Worm (Caenorhabditis elegans) whole organism, L3 larva: ENCODE measurements around the gene C26B2.7.

ENCODE experiments used
- R02D3.7 ChIP-seq: fragments of 150-350 bp; optimal IDR thresholded peaks from 2 replicates; lab custom pipeline; 2014; ENCODE audit warnings: missing biosample characterization, missing genetic modification characterization
- ZK546.5 ChIP-seq: sonication (generic microtip); optimal IDR thresholded peaks from 2 replicates; lab custom pipeline; 2017; ENCODE audit warnings: missing biosample characterization, missing genetic modification characterization
- aly-2 ChIP-seq: fragments of 150-350 bp; optimal IDR thresholded peaks from 2 replicates; lab custom pipeline; 2014; ENCODE audit warnings: missing biosample characterization, missing genetic modification characterization
- ama-1 ChIP-seq: fragments of 150-350 bp; optimal IDR thresholded peaks from 2 replicates; lab custom pipeline; 2018
- ceh-16 ChIP-seq: sonication (generic microtip); optimal IDR thresholded peaks from 2 replicates; lab custom pipeline; 2017; ENCODE audit warnings: missing biosample characterization, missing genetic modification characterization
- ceh-28 ChIP-seq: fragments of 150-350 bp; optimal IDR thresholded peaks from 2 replicates; lab custom pipeline; 2014; ENCODE audit warnings: missing biosample characterization, missing genetic modification reagents, missing genetic modification characterization
- ceh-82 ChIP-seq: fragments of 150-350 bp; optimal IDR thresholded peaks from 2 replicates; lab custom pipeline; 2014; ENCODE audit warnings: missing biosample characterization, missing genetic modification characterization
- ceh-9 ChIP-seq: sonication (generic microtip); optimal IDR thresholded peaks from 2 replicates; lab custom pipeline; 2018; ENCODE audit warnings: missing biosample characterization, missing genetic modification characterization
- daf-12 ChIP-seq: fragments of 150-350 bp; optimal IDR thresholded peaks from 2 replicates; lab custom pipeline; 2014; ENCODE audit warnings: missing biosample characterization, missing genetic modification reagents, missing genetic modification characterization
- egl-27 ChIP-seq: sonication (generic microtip); optimal IDR thresholded peaks from 4 replicates; lab custom pipeline; 2017; ENCODE audit warnings: missing biosample characterization, missing genetic modification reagents, missing genetic modification characterization
- egl-5 ChIP-seq: fragments of 150-350 bp; optimal IDR thresholded peaks from 2 replicates; lab custom pipeline; 2017; ENCODE audit warnings: missing biosample characterization, missing genetic modification reagents, missing genetic modification characterization, inconsistent platforms
- elt-1 ChIP-seq: fragments of 150-350 bp; optimal IDR thresholded peaks from 2 replicates; lab custom pipeline; 2014; ENCODE audit warnings: missing biosample characterization, missing genetic modification characterization
- elt-2 ChIP-seq: sonication (generic microtip); optimal IDR thresholded peaks from 2 replicates; lab custom pipeline; 2016; ENCODE audit warnings: missing genetic modification reagents, mild to moderate bottlenecking, missing genetic modification characterization, missing compliant biosample characterization
- elt-3 ChIP-seq, 3 experiments: fragments of 150-350 bp in 1 of 3; sonication (generic microtip) in 2 of 3; optimal IDR thresholded peaks; 2 replicates in 2 of 3; 4 replicates in 1 of 3; lab custom pipeline; 2014 to 2017; ENCODE audit warnings: missing biosample characterization in 3 of 3, missing genetic modification characterization in 3 of 3
- eor-1 ChIP-seq, 2 experiments: fragments of 150-350 bp; optimal IDR thresholded peaks; 2 replicates each; lab custom pipeline; 2014 to 2018; ENCODE audit warnings: missing biosample characterization in 2 of 2, missing genetic modification characterization in 2 of 2
- fkh-10 ChIP-seq: sonication (generic microtip); optimal IDR thresholded peaks from 2 replicates; lab custom pipeline; 2017; ENCODE audit warnings: missing biosample characterization, missing genetic modification reagents, missing genetic modification characterization
- fkh-2 ChIP-seq: fragments of 150-350 bp; optimal IDR thresholded peaks from 2 replicates; lab custom pipeline; 2014; ENCODE audit warnings: missing biosample characterization, missing genetic modification reagents, missing genetic modification characterization
- fos-1 ChIP-seq: fragments of 150-350 bp; optimal IDR thresholded peaks from 2 replicates; lab custom pipeline; 2014; ENCODE audit warnings: missing biosample characterization, missing genetic modification characterization
- hmg-11 ChIP-seq: sonication (generic microtip); optimal IDR thresholded peaks from 2 replicates; lab custom pipeline; 2016; ENCODE audit warnings: missing genetic modification characterization, missing compliant biosample characterization
- jun-1 ChIP-seq: fragments of 150-350 bp; optimal IDR thresholded peaks from 2 replicates; lab custom pipeline; 2014; ENCODE audit warnings: missing biosample characterization, missing genetic modification reagents, missing genetic modification characterization
- lin-15B ChIP-seq: fragments of 150-350 bp; optimal IDR thresholded peaks from 2 replicates; lab custom pipeline; 2014; ENCODE audit warnings: missing biosample characterization, missing genetic modification characterization
- lin-39 ChIP-seq: fragments of 150-350 bp; optimal IDR thresholded peaks from 2 replicates; lab custom pipeline; 2018; ENCODE audit warnings: missing biosample characterization, missing genetic modification reagents, missing genetic modification characterization
- lsy-12 ChIP-seq: sonication (generic microtip); optimal IDR thresholded peaks from 2 replicates; lab custom pipeline; 2016; ENCODE audit warnings: mild to moderate bottlenecking, missing genetic modification characterization, missing compliant biosample characterization
- mdl-1 ChIP-seq: fragments of 150-350 bp; optimal IDR thresholded peaks from 2 replicates; lab custom pipeline; 2014; ENCODE audit warnings: missing biosample characterization, missing genetic modification characterization
- mml-1 ChIP-seq: fragments of 150-350 bp; sonication (generic microtip); optimal IDR thresholded peaks from 3 replicates; lab custom pipeline; 2014; ENCODE audit warnings: missing biosample characterization, missing genetic modification characterization
- nfya-1 ChIP-seq: sonication (generic microtip); optimal IDR thresholded peaks from 2 replicates; lab custom pipeline; 2017; ENCODE audit warnings: missing genetic modification characterization, mild to moderate bottlenecking, missing compliant biosample characterization, antibody characterized with exemption, moderate library complexity; ENCODE audit not compliant: insufficient read depth
- nhr-11 ChIP-seq: fragments of 150-350 bp; optimal IDR thresholded peaks from 2 replicates; lab custom pipeline; 2014; ENCODE audit warnings: missing biosample characterization, missing genetic modification characterization
- nhr-12 ChIP-seq: fragments of 150-350 bp; optimal IDR thresholded peaks from 2 replicates; lab custom pipeline; 2014; ENCODE audit warnings: missing biosample characterization, missing genetic modification characterization
- nhr-23 ChIP-seq: fragments of 150-350 bp; optimal IDR thresholded peaks from 2 replicates; lab custom pipeline; 2014; ENCODE audit warnings: missing biosample characterization, missing genetic modification reagents, missing genetic modification characterization
- nhr-237 ChIP-seq: fragments of 150-350 bp; optimal IDR thresholded peaks from 2 replicates; lab custom pipeline; 2014; ENCODE audit warnings: missing biosample characterization, missing genetic modification characterization
- nhr-25 ChIP-seq: sonication (generic microtip); optimal IDR thresholded peaks from 2 replicates; lab custom pipeline; 2017; ENCODE audit warnings: missing biosample characterization, missing genetic modification characterization
- nhr-28 ChIP-seq: fragments of 150-350 bp; optimal IDR thresholded peaks from 2 replicates; lab custom pipeline; 2014; ENCODE audit warnings: missing biosample characterization, missing genetic modification characterization
- nhr-43 ChIP-seq: sonication (generic microtip); optimal IDR thresholded peaks from 2 replicates; lab custom pipeline; 2016; ENCODE audit warnings: mild to moderate bottlenecking, missing genetic modification characterization, missing compliant biosample characterization; ENCODE audit not compliant: poor library complexity, severe bottlenecking
- nhr-67 ChIP-seq: fragments of 150-350 bp; optimal IDR thresholded peaks from 2 replicates; lab custom pipeline; 2014; ENCODE audit warnings: missing biosample characterization, missing genetic modification characterization
- nhr-76 ChIP-seq: fragments of 150-350 bp; sonication (generic microtip); optimal IDR thresholded peaks from 5 replicates; lab custom pipeline; 2014; ENCODE audit warnings: missing biosample characterization, missing genetic modification characterization
- nhr-77 ChIP-seq: fragments of 150-350 bp; optimal IDR thresholded peaks from 2 replicates; lab custom pipeline; 2014; ENCODE audit warnings: missing biosample characterization, missing genetic modification characterization
- pha-4 ChIP-seq: fragments of 150-350 bp; optimal IDR thresholded peaks from 2 replicates; lab custom pipeline; 2014; ENCODE audit warnings: missing biosample characterization, missing genetic modification reagents, missing genetic modification characterization
- pqm-1 ChIP-seq: fragments of 150-350 bp; optimal IDR thresholded peaks from 2 replicates; lab custom pipeline; 2017; ENCODE audit warnings: missing biosample characterization, missing genetic modification characterization, inconsistent platforms
- tbx-2 ChIP-seq: sonication (generic microtip); optimal IDR thresholded peaks from 2 replicates; lab custom pipeline; 2016; ENCODE audit warnings: mild to moderate bottlenecking, missing genetic modification characterization, missing compliant biosample characterization
- unc-39 ChIP-seq: sonication (generic microtip); optimal IDR thresholded peaks from 4 replicates; lab custom pipeline; 2017; ENCODE audit warnings: missing biosample characterization, missing genetic modification characterization
- unc-62 ChIP-seq: fragments of 150-350 bp; sonication (generic microtip); optimal IDR thresholded peaks from 4 replicates; lab custom pipeline; 2014; ENCODE audit warnings: missing biosample characterization, missing genetic modification reagents, missing genetic modification characterization
- zag-1 ChIP-seq: fragments of 150-350 bp; optimal IDR thresholded peaks from 2 replicates; lab custom pipeline; 2014; ENCODE audit warnings: missing biosample characterization, missing genetic modification characterization
- ztf-11 ChIP-seq: fragments of 150-350 bp; optimal IDR thresholded peaks from 2 replicates; lab custom pipeline; 2014; ENCODE audit warnings: missing biosample characterization, missing genetic modification characterization
- ztf-4 ChIP-seq: fragments of 150-350 bp; optimal IDR thresholded peaks from 2 replicates; lab custom pipeline; 2014; ENCODE audit warnings: missing biosample characterization, missing genetic modification characterization

C26B2.7 gene

DNA sequence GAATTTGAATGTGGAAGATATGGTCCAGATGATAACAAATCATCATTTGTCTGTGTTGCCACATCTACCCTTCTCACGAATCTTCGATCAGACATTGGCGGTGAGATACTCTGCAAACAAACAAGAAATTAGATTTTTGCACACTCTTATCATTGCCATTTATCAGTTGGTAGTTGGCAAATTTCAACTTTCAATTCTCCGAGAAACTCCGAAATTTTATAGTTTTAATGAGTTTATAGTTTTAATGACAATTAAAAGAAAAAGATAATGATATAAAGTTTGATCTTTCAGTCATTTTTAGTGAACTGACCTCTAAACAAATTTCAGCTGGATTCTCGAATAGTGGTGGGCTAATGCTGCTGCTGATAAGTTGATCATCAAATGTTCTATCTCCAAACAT lies 7.8 kb downstream of the C26B2.7 start:
- TF ChIP-seq pqm-1 (tag; lab: Kevin White, UChicago) (peak; percentile 22), nhr-43 (tag; lab: Kevin White, UChicago) (no peak), elt-2 (tag; lab: Kevin White, UChicago) (peak; percentile 48)
- TF ChIP-seq, all 47 proteins: peak for 2

DNA sequence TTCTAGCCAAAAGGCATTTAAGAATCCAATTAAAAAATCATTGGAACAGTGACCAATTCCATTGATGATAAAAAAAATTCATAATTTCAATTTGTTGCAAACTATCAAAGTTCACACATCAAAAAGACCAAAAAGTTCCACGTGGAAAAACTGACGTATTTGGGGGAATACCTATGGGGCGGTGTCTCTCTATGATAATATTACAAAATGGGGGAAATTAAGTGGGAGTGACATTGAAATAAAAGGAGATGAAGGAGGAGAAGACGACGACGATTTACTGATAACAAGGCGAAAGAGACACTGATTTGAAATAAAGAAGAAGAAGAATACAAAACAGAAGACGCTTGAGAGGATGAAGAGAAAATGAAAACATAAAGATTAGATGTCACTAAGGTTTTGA lies 10.3 kb downstream of the C26B2.7 start:
- no peak for TF ChIP-seq egl-5 (tag; lab: Kevin White, UChicago)
- TF ChIP-seq pqm-1 (tag; lab: Kevin White, UChicago) = peak; percentile 91
- no peak for TF ChIP-seq egl-27 (tag; lab: Kevin White, UChicago)
- no peak for TF ChIP-seq unc-62
- TF ChIP-seq aly-2 = no peak
- TF ChIP-seq ceh-82 (tag; lab: Kevin White, UChicago) = no peak
- peak; percentile 90 for TF ChIP-seq elt-2 (tag; lab: Kevin White, UChicago)
- TF ChIP-seq nhr-23 (tag; lab: Kevin White, UChicago) = no peak
- TF ChIP-seq ceh-9 (tag; lab: Kevin White, UChicago) = no peak
- TF ChIP-seq nhr-28 (tag; lab: Kevin White, UChicago) = no peak
- TF ChIP-seq mdl-1 (tag; lab: Kevin White, UChicago) = peak; percentile 34
- TF ChIP-seq nhr-12 (tag; lab: Kevin White, UChicago) = no peak
- TF ChIP-seq nhr-43 (tag; lab: Kevin White, UChicago) = no peak
- TF ChIP-seq ceh-16 (tag; lab: Kevin White, UChicago) = no peak
- TF ChIP-seq ZK546.5 (tag; lab: Kevin White, UChicago) = no peak
- TF ChIP-seq eor-1 (tag; optimal IDR thresholded peaks at IDR 0.05; lab: Kevin White, UChicago) = no peak
- TF ChIP-seq nfya-1 (tag; lab: Kevin White, UChicago) = peak; percentile 8
- TF ChIP-seq nhr-25 (tag; lab: Kevin White, UChicago) = peak; percentile 36
- no peak for TF ChIP-seq unc-39 (tag; lab: Kevin White, UChicago)
- TF ChIP-seq tbx-2 (tag; lab: Kevin White, UChicago) = no peak
- no peak for TF ChIP-seq pha-4 (tag; lab: Kevin White, UChicago)
- no peak for TF ChIP-seq nhr-237 (tag; lab: Kevin White, UChicago)
- peak; percentile 19 for TF ChIP-seq jun-1 (tag; lab: Kevin White, UChicago)
- no peak for TF ChIP-seq zag-1
- TF ChIP-seq elt-1 (tag; lab: Kevin White, UChicago) = no peak
- no peak for TF ChIP-seq ama-1
- no peak for TF ChIP-seq nhr-11
- no peak for TF ChIP-seq fkh-2 (tag; lab: Kevin White, UChicago)
- peak in 2 of 3 experiments; percentile 34 to 46 for TF ChIP-seq elt-3 (tag; optimal IDR thresholded peaks at IDR 0.05; lab: Kevin White, UChicago)
- no peak for TF ChIP-seq nhr-76 (tag; lab: Kevin White, UChicago)
- no peak for TF ChIP-seq lsy-12
- no peak for TF ChIP-seq ztf-11 (tag; lab: Kevin White, UChicago)
- TF ChIP-seq nhr-77 (tag; lab: Kevin White, UChicago) = no peak
- TF ChIP-seq ztf-4 (tag; lab: Kevin White, UChicago) = no peak
- no peak for TF ChIP-seq daf-12
- TF ChIP-seq nhr-67 (tag; lab: Kevin White, UChicago) = no peak
- TF ChIP-seq mml-1 = no peak

DNA sequence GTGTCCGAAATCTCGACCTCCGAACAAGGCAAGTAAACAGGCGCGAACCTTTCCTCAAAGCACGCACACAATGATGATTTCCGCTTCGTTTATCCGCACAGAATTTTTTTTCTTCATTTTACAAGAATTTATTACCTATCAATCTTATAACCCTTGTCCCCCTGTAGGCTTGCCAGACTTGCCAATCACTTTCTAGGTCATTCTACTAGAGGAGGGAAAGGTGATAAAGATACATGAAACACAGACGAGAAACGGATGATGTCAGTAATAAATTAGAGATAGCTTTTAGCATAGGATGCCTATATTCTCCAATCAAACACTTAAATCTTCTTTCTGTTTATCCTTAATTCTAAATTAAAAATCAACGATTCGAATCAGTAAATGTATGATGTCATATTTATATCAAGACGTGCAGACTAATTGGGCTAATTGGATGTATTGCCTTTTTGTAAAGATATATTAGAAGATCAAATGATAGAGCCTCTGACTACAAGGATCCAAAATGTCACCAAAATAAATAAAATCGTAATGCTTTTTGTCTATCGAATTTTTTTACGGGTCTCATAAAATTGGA lies 11.3 kb downstream of the C26B2.7 start:
- no peak for TF ChIP-seq ztf-4 (tag; lab: Kevin White, UChicago)
- TF ChIP-seq nhr-23 (tag; lab: Kevin White, UChicago) = peak; percentile 57
- no peak for TF ChIP-seq nhr-28 (tag; lab: Kevin White, UChicago)
- TF ChIP-seq nhr-25 (tag; lab: Kevin White, UChicago) = peak; percentile 70
- no peak for TF ChIP-seq zag-1
- TF ChIP-seq fkh-2 (tag; lab: Kevin White, UChicago) = no peak
- TF ChIP-seq lin-15B (tag; lab: Kevin White, UChicago) = no peak
- no peak for TF ChIP-seq fkh-10 (GFP tag; lab: Kevin White, UChicago)
- TF ChIP-seq elt-3 (tag; optimal IDR thresholded peaks at IDR 0.05; lab: Kevin White, UChicago) = no peak
- no peak for TF ChIP-seq lin-39 (tag; lab: Kevin White, UChicago)
- no peak for TF ChIP-seq hmg-11 (tag; lab: Kevin White, UChicago)
- no peak for TF ChIP-seq pqm-1 (tag; lab: Kevin White, UChicago)
- peak; percentile 26 for TF ChIP-seq elt-2 (tag; lab: Kevin White, UChicago)
- TF ChIP-seq fos-1 = no peak
- TF ChIP-seq nhr-67 (tag; lab: Kevin White, UChicago) = no peak
- no peak for TF ChIP-seq nhr-11
- no peak for TF ChIP-seq pha-4 (tag; lab: Kevin White, UChicago)
- no peak for TF ChIP-seq R02D3.7 (tag; lab: Kevin White, UChicago)
- peak; percentile 3 for TF ChIP-seq ceh-28
- no peak for TF ChIP-seq nhr-237 (tag; lab: Kevin White, UChicago)
